Worm (Caenorhabditis elegans): ENCODE results near the gene F54H5.5.

- TF ChIP-seq him-1 (tag; optimal IDR thresholded peaks at IDR 0.05) (no peak), W03F9.2 (tag; optimal IDR thresholded peaks at IDR 0.05) (no peak)
Measured at ce11 chrII:6663799-6664198, 36.7 kb upstream of the F54H5.5 start.
